Worm (Caenorhabditis elegans): Measurements from ENCODE around the gene fbxb-5.
"Not testable (repeated sequence)": the region's sequence is repeated elsewhere in the genome, so short reads cannot be mapped to it uniquely, and the experiment has no call there.

The fbxb-5 gene

ce11 chrII:1722394-1722793 lies at the start of gene fbxb-5, which contains the start of gene btb-8:
Gene fbxb-5, minus strand, starts transcription at chrII:1722494.
Gene btb-8, plus strand, starts transcription at chrII:1722770.
- TF ChIP-seq hmbx-1 (tag; optimal IDR thresholded peaks at IDR 0.05) (no peak), flt-1 (GFP tag; IDR thresholded peaks at IDR 0.05) (no peak), tra-4 (tag; optimal IDR thresholded peaks at IDR 0.05) (no peak), ama-1 (optimal IDR thresholded peaks at IDR 0.05) (no peak), ets-7 (tag; optimal IDR thresholded peaks at IDR 0.05) (no peak), tbx-37 (GFP tag; conservative IDR thresholded peaks at IDR 0.05) (no peak), scrt-1 (GFP tag; IDR thresholded peaks at IDR 0.05) (no peak), F13C5.2 (tag; optimal IDR thresholded peaks at IDR 0.05) (no peak), hnd-1 (tag; optimal IDR thresholded peaks at IDR 0.05) (no peak), pes-1 (GFP tag; IDR thresholded peaks at IDR 0.05) (no peak), hmg-4 (GFP tag; optimal IDR thresholded peaks at IDR 0.05) (no peak), ceh-13 (GFP tag; optimal IDR thresholded peaks at IDR 0.05) (no peak), ceh-36 (tag; optimal IDR thresholded peaks at IDR 0.05) (no peak), B0310.2 (tag; optimal IDR thresholded peaks at IDR 0.05) (no peak), aly-1 (tag; optimal IDR thresholded peaks at IDR 0.05) (no peak)

ce11 chrII:1771785-1772184 lies 49.5 kb upstream of the fbxb-5 start, which contains the start of gene math-3:
Gene math-3, plus strand, starts transcription at chrII:1772085.
- TF ChIP-seq ama-1 (optimal IDR thresholded peaks at IDR 0.05) (no peak), B0310.2 (tag; optimal IDR thresholded peaks at IDR 0.05) (no peak), scrt-1 (GFP tag; IDR thresholded peaks at IDR 0.05) (no peak), ceh-13 (GFP tag; optimal IDR thresholded peaks at IDR 0.05) (no peak), hnd-1 (tag; optimal IDR thresholded peaks at IDR 0.05) (no peak)

- TF ChIP-seq ets-7 (tag; optimal IDR thresholded peaks at IDR 0.05); hnd-1 (tag; optimal IDR thresholded peaks at IDR 0.05); flt-1 (GFP tag; IDR thresholded peaks at IDR 0.05): not testable (repeated sequence)
Observed at ce11 chrII:1771347-1771746, 49.1 kb upstream of the fbxb-5 start, which contains the start of gene math-26. Gene math-26, plus strand, starts transcription at chrII:1771647.

ce11 chrII:1766715-1767114 lies 44.4 kb upstream of the fbxb-5 start:
- TF ChIP-seq ceh-36 (tag; optimal IDR thresholded peaks at IDR 0.05) (no peak), ets-7 (tag; optimal IDR thresholded peaks at IDR 0.05) (no peak), ama-1 (optimal IDR thresholded peaks at IDR 0.05) (no peak), hnd-1 (tag; optimal IDR thresholded peaks at IDR 0.05) (no peak), sea-1 (GFP tag; conservative IDR thresholded peaks at IDR 0.05) (no peak), tbx-37 (GFP tag; conservative IDR thresholded peaks at IDR 0.05) (no peak), scrt-1 (GFP tag; IDR thresholded peaks at IDR 0.05) (no peak)

- TF ChIP-seq flt-1 (GFP tag; IDR thresholded peaks at IDR 0.05) = no peak
- no peak for TF ChIP-seq ceh-13 (GFP tag; optimal IDR thresholded peaks at IDR 0.05)
- no peak for TF ChIP-seq scrt-1 (GFP tag; IDR thresholded peaks at IDR 0.05)
- TF ChIP-seq pes-1 (GFP tag; IDR thresholded peaks at IDR 0.05) = no peak
- TF ChIP-seq aly-1 (tag; optimal IDR thresholded peaks at IDR 0.05) = no peak
- TF ChIP-seq hmg-4 (GFP tag; optimal IDR thresholded peaks at IDR 0.05) = no peak
- no peak for TF ChIP-seq ets-7 (tag; optimal IDR thresholded peaks at IDR 0.05)
- no peak for TF ChIP-seq tbx-11 (GFP tag; IDR thresholded peaks at IDR 0.05)
- TF ChIP-seq F13C5.2 (tag; optimal IDR thresholded peaks at IDR 0.05) = no peak
- TF ChIP-seq B0310.2 (tag; optimal IDR thresholded peaks at IDR 0.05) = no peak
Observed at ce11 chrII:1763072-1763471, 40.8 kb upstream of the fbxb-5 start, which contains the start of gene math-28. Gene math-28, plus strand, starts transcription at chrII:1763372.

ce11 chrII:1761564-1761963 lies 39.3 kb upstream of the fbxb-5 start, which contains the start of gene F36H5.4:
Gene F36H5.4, plus strand, starts transcription at chrII:1761864.
- TF ChIP-seq ets-7 (tag; optimal IDR thresholded peaks at IDR 0.05) (no peak), pes-1 (GFP tag; IDR thresholded peaks at IDR 0.05) (no peak), scrt-1 (GFP tag; IDR thresholded peaks at IDR 0.05) (no peak), F13C5.2 (tag; optimal IDR thresholded peaks at IDR 0.05) (no peak), ceh-36 (tag; optimal IDR thresholded peaks at IDR 0.05) (no peak), hmg-4 (GFP tag; optimal IDR thresholded peaks at IDR 0.05) (no peak), B0310.2 (tag; optimal IDR thresholded peaks at IDR 0.05) (no peak)

- TF ChIP-seq pes-1 (GFP tag; IDR thresholded peaks at IDR 0.05) (no peak), ceh-36 (tag; optimal IDR thresholded peaks at IDR 0.05) (no peak), B0310.2 (tag; optimal IDR thresholded peaks at IDR 0.05) (no peak), flt-1 (GFP tag; IDR thresholded peaks at IDR 0.05) (no peak), tbx-11 (GFP tag; IDR thresholded peaks at IDR 0.05) (no peak), F13C5.2 (tag; optimal IDR thresholded peaks at IDR 0.05) (no peak), scrt-1 (GFP tag; IDR thresholded peaks at IDR 0.05) (no peak), hmbx-1 (tag; optimal IDR thresholded peaks at IDR 0.05) (no peak), tbx-37 (GFP tag; conservative IDR thresholded peaks at IDR 0.05) (no peak), sea-1 (GFP tag; conservative IDR thresholded peaks at IDR 0.05) (no peak), tra-4 (tag; optimal IDR thresholded peaks at IDR 0.05) (no peak), aly-1 (tag; optimal IDR thresholded peaks at IDR 0.05) (no peak), ceh-13 (GFP tag; optimal IDR thresholded peaks at IDR 0.05) (no peak), hmg-4 (GFP tag; optimal IDR thresholded peaks at IDR 0.05) (no peak), hnd-1 (tag; optimal IDR thresholded peaks at IDR 0.05) (no peak), ama-1 (optimal IDR thresholded peaks at IDR 0.05) (no peak), ets-7 (tag; optimal IDR thresholded peaks at IDR 0.05) (no peak)
Observed at ce11 chrII:1759602-1760001, 37.3 kb upstream of the fbxb-5 start, which contains the start of gene F36H5.18. Gene F36H5.18, plus strand, starts transcription at chrII:1759902.

- no peak for TF ChIP-seq hmg-4 (GFP tag; optimal IDR thresholded peaks at IDR 0.05)
- TF ChIP-seq ama-1 (optimal IDR thresholded peaks at IDR 0.05) = no peak
- no peak for TF ChIP-seq tbx-37 (GFP tag; conservative IDR thresholded peaks at IDR 0.05)
- TF ChIP-seq ceh-13 (GFP tag; optimal IDR thresholded peaks at IDR 0.05) = no peak
- no peak for TF ChIP-seq aly-1 (tag; optimal IDR thresholded peaks at IDR 0.05)
Observed at ce11 chrII:1757033-1757432, 34.7 kb upstream of the fbxb-5 start, which contains the start of gene F36H5.10. Gene F36H5.10, plus strand, starts transcription at chrII:1757333.

Measured in whole organism, early embryonic.